Worm (Caenorhabditis elegans) whole organism, L4 larva: ENCODE measurements around the gene W08E12.6.

ENCODE experiments used
- F10B5.3 ChIP-seq: sonication (generic microtip); optimal IDR thresholded peaks from 2 replicates; lab custom pipeline; 2016; ENCODE audit warnings: mild to moderate bottlenecking, missing genetic modification characterization, missing compliant biosample characterization
- Y48G9A.11 ChIP-seq: fragments of 200-800 bp; sonication (Bioruptor generic); IDR thresholded peaks from 2 replicates; pipeline ENCODE4 v1.3.6; 2022; ENCODE audit warnings: missing genetic modification reagents, missing genetic modification characterization, missing compliant biosample characterization
- Y5F2A.4 ChIP-seq: fragments of 200-800 bp; sonication (Bioruptor generic); optimal IDR thresholded peaks from 2 replicates; lab custom pipeline; 2018; ENCODE audit warnings: mild to moderate bottlenecking, missing genetic modification characterization, missing compliant biosample characterization
- Y75B8A.6 ChIP-seq: fragments of 200-800 bp; sonication (Bioruptor generic); IDR thresholded peaks from 2 replicates; pipeline ENCODE4 v1.3.6; 2022; ENCODE audit warnings: missing genetic modification reagents, missing genetic modification characterization, missing compliant biosample characterization
- arid-1 ChIP-seq: fragments of 200-800 bp; sonication (Bioruptor generic); conservative IDR thresholded peaks from 2 replicates; pipeline ENCODE4 v1.3.6; 2022; ENCODE audit warnings: missing genetic modification reagents, missing genetic modification characterization, missing compliant biosample characterization
- attf-4 ChIP-seq: sonication (generic microtip); optimal IDR thresholded peaks from 3 replicates; lab custom pipeline; 2017; ENCODE audit warnings: missing biosample characterization, missing genetic modification characterization
- ces-1 ChIP-seq: fragments of 150-350 bp; sonication (generic microtip); optimal IDR thresholded peaks from 4 replicates; lab custom pipeline; 2014; ENCODE audit warnings: missing biosample characterization, missing genetic modification reagents, missing genetic modification characterization
- cey-2 ChIP-seq: sonication (generic microtip); optimal IDR thresholded peaks from 3 replicates; lab custom pipeline; 2017; ENCODE audit warnings: missing genetic modification characterization, mild to moderate bottlenecking, missing compliant biosample characterization, antibody characterized with exemption, borderline replicate concordance; ENCODE audit not compliant: insufficient read depth
- dmd-6 ChIP-seq: fragments of 200-800 bp; sonication (Bioruptor generic); IDR thresholded peaks from 2 replicates; pipeline ENCODE4 v1.3.6; 2022; ENCODE audit warnings: missing genetic modification reagents, missing genetic modification characterization, missing compliant biosample characterization
- dmd-8 ChIP-seq: fragments of 200-800 bp; sonication (Bioruptor generic); IDR thresholded peaks from 2 replicates; pipeline ENCODE4 v1.3.6; 2022; ENCODE audit warnings: missing genetic modification characterization, missing compliant biosample characterization
- dmd-9 ChIP-seq: fragments of 200-800 bp; sonication (Bioruptor generic); IDR thresholded peaks from 2 replicates; pipeline ENCODE4 v1.3.6; 2022; ENCODE audit warnings: missing genetic modification reagents, missing genetic modification characterization, missing compliant biosample characterization
- fkh-10 ChIP-seq: fragments of 150-350 bp; optimal IDR thresholded peaks from 2 replicates; lab custom pipeline; 2014; ENCODE audit warnings: missing biosample characterization, missing genetic modification reagents, missing genetic modification characterization
- gei-8 ChIP-seq: fragments of 200-800 bp; sonication (Bioruptor generic); optimal IDR thresholded peaks from 2 replicates; lab custom pipeline; 2018; ENCODE audit warnings: mild to moderate bottlenecking, missing genetic modification characterization, missing compliant biosample characterization
- hlh-11 ChIP-seq: fragments of 200-800 bp; sonication (Bioruptor generic); optimal IDR thresholded peaks from 2 replicates; lab custom pipeline; 2018; ENCODE audit warnings: mild to moderate bottlenecking, missing genetic modification characterization, missing compliant biosample characterization
- hlh-30 ChIP-seq: sonication (generic microtip); optimal IDR thresholded peaks from 2 replicates; lab custom pipeline; 2017; ENCODE audit warnings: antibody characterized with exemption, mild to moderate bottlenecking, missing genetic modification characterization, missing compliant biosample characterization; ENCODE audit not compliant: insufficient read depth
- lim-7 ChIP-seq: fragments of 200-800 bp; sonication (Bioruptor generic); IDR thresholded peaks from 2 replicates; pipeline ENCODE4 v1.3.6; 2022; ENCODE audit warnings: missing genetic modification characterization, missing compliant biosample characterization
- lin-15B ChIP-seq: fragments of 150-350 bp; sonication (generic microtip); optimal IDR thresholded peaks from 3 replicates; lab custom pipeline; 2014; ENCODE audit warnings: missing biosample characterization, missing genetic modification characterization
- lin-38 ChIP-seq: fragments of 200-800 bp; sonication (Bioruptor generic); IDR thresholded peaks from 2 replicates; pipeline ENCODE4 v1.3.6; 2022; ENCODE audit warnings: missing genetic modification reagents, missing genetic modification characterization, missing compliant biosample characterization
- lin-39 ChIP-seq: fragments of 150-350 bp; optimal IDR thresholded peaks from 2 replicates; lab custom pipeline; 2014; ENCODE audit warnings: missing biosample characterization, missing genetic modification reagents, missing genetic modification characterization
- lsy-2 ChIP-seq, 2 experiments: fragments of 150-350 bp in 1 of 2; sonication (generic microtip) in 1 of 2; optimal IDR thresholded peaks; 2 replicates each; lab custom pipeline; 2014 to 2017; ENCODE audit warnings: missing biosample characterization in 2 of 2, missing genetic modification characterization in 2 of 2
- madf-5 ChIP-seq, 2 experiments: fragments of 200-800 bp; sonication (Bioruptor generic); IDR thresholded peaks; 2 replicates each; pipeline ENCODE4 v1.3.6; 2022; ENCODE audit warnings: missing compliant biosample characterization in 2 of 2, missing genetic modification characterization in 2 of 2
- mdl-1 ChIP-seq, 2 experiments: fragments of 150-350 bp in 1 of 2; sonication (generic microtip) in 1 of 2; optimal IDR thresholded peaks; 2 replicates each; lab custom pipeline; 2014 to 2017; ENCODE audit warnings: missing biosample characterization in 2 of 2, missing genetic modification characterization in 2 of 2
- nhr-42 ChIP-seq: fragments of 200-800 bp; sonication (Bioruptor generic); IDR thresholded peaks from 2 replicates; pipeline ENCODE4 v1.3.6; 2022; ENCODE audit warnings: missing genetic modification characterization, missing compliant biosample characterization
- nhr-48 ChIP-seq: sonication (generic microtip); optimal IDR thresholded peaks from 2 replicates; lab custom pipeline; 2016; ENCODE audit warnings: mild to moderate bottlenecking, missing genetic modification characterization, missing compliant biosample characterization
- php-3 ChIP-seq: fragments of 200-800 bp; sonication (Bioruptor generic); IDR thresholded peaks from 2 replicates; pipeline ENCODE4 v1.3.6; 2022; ENCODE audit warnings: missing genetic modification reagents, missing genetic modification characterization, missing compliant biosample characterization
- rbr-2 ChIP-seq: sonication (generic microtip); optimal IDR thresholded peaks from 2 replicates; lab custom pipeline; 2016; ENCODE audit warnings: missing genotype, missing genetic modification characterization, missing compliant biosample characterization
- saeg-2 ChIP-seq: fragments of 200-800 bp; sonication (Bioruptor generic); IDR thresholded peaks from 2 replicates; pipeline ENCODE4 v1.3.6; 2022; ENCODE audit warnings: missing genetic modification reagents, missing genetic modification characterization, missing compliant biosample characterization
- sdz-12 ChIP-seq: fragments of 200-800 bp; sonication (Bioruptor generic); optimal IDR thresholded peaks from 2 replicates; lab custom pipeline; 2018; ENCODE audit warnings: mild to moderate bottlenecking, missing genetic modification characterization, missing compliant biosample characterization
- set-16 ChIP-seq: fragments of 200-800 bp; sonication (Bioruptor generic); IDR thresholded peaks from 2 replicates; pipeline ENCODE4 v1.3.6; 2022; ENCODE audit warnings: missing genetic modification reagents, missing genetic modification characterization, missing compliant biosample characterization
- skn-1 ChIP-seq: fragments of 150-350 bp; optimal IDR thresholded peaks from 2 replicates; lab custom pipeline; 2014; ENCODE audit warnings: missing biosample characterization, missing genetic modification characterization
- snpc-1.2 ChIP-seq: fragments of 200-800 bp; sonication (Bioruptor generic); IDR thresholded peaks from 2 replicates; pipeline ENCODE4 v1.3.6; 2022; ENCODE audit warnings: missing genetic modification reagents, missing genetic modification characterization, missing compliant biosample characterization
- tra-1 ChIP-seq: fragments of 200-800 bp; sonication (Bioruptor generic); IDR thresholded peaks from 2 replicates; pipeline ENCODE4 v1.3.6; 2022; ENCODE audit warnings: missing genetic modification reagents, missing genetic modification characterization, missing compliant biosample characterization
- zip-11 ChIP-seq: fragments of 200-800 bp; sonication (Bioruptor generic); IDR thresholded peaks from 2 replicates; pipeline ENCODE4 v1.3.6; 2022; ENCODE audit warnings: missing genetic modification characterization, missing compliant biosample characterization
- zip-2 ChIP-seq: fragments of 150-350 bp; optimal IDR thresholded peaks from 2 replicates; lab custom pipeline; 2014; ENCODE audit warnings: missing biosample characterization, missing genetic modification characterization
- ztf-11 ChIP-seq: fragments of 150-350 bp; optimal IDR thresholded peaks from 2 replicates; lab custom pipeline; 2014; ENCODE audit warnings: missing biosample characterization, missing genetic modification characterization
- ztf-7 ChIP-seq: fragments of 150-350 bp; optimal IDR thresholded peaks from 2 replicates; lab custom pipeline; 2014; ENCODE audit warnings: missing biosample characterization, missing genetic modification characterization

W08E12.6 gene

DNA sequence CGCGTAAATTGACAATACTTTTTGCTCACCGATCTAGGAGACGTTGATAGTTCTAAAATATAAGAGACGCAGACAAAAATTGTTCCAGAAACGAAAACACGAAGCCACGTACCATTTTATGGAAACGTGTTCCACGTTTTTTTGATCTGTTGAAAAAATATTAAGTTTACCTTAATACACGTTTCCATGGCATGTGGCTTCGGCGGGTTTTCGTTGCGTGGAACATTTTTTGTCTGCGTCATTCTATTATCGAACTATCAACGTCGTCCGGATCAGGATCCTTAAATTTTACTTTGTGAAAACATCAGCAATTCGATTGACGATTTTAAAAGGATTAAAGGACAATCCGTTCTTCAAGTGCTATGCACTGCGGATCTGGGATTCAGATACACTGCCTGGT lies 32.7 kb upstream of the W08E12.6 start, which contains the start of gene T26C12.2:
TSS of gene T26C12.2 (minus strand) at position 101 of the 400 bp plus-strand sequence.
- TF ChIP-seq sdz-12 (no peak), ztf-11 (no peak), mdl-1 (tag; optimal IDR thresholded peaks at IDR 0.05; lab: Kevin White, UChicago) (no peak), hlh-30 (tag; lab: Kevin White, UChicago) (no peak), dmd-6 (no peak), madf-5 (GFP tag; IDR thresholded peaks at IDR 0.05; lab: Robert Waterston, UW) (no peak), arid-1 (GFP tag; lab: Robert Waterston, UW) (no peak), fkh-10 (no peak), nhr-42 (GFP tag; lab: Robert Waterston, UW) (no peak), lsy-2 (tag; optimal IDR thresholded peaks at IDR 0.05; lab: Kevin White, UChicago) (no peak), php-3 (no peak), ztf-7 (no peak), lim-7 (GFP tag; lab: Robert Waterston, UW) (no peak), Y5F2A.4 (no peak), lin-15B (tag; lab: Kevin White, UChicago) (no peak), lin-39 (tag; lab: Kevin White, UChicago) (no peak), dmd-9 (GFP tag; lab: Robert Waterston, UW) (no peak), nhr-48 (no peak), saeg-2 (GFP tag; lab: Robert Waterston, UW) (no peak)

DNA sequence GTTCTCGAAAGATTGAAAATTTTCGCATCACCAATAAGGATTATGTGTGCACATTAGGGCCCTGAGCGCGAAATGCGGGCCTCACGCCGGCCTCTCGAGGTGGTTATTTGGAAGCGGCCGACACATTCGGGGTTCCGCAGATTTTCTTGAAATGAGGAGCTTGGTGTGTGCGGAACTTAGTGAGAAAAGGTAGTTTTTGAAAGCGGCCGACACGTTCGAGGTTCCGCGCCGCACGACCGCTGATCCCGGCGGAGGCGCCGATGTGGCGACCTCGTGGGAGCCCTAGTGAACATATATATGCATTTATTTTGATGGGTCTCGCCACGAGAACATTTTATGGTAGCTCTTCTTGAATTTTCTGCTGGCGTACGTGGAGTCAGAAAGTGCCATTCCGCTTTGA lies 31.6 kb upstream of the W08E12.6 start:
- no peak for TF ChIP-seq gei-8 (GFP tag; lab: Kevin White, UChicago)
- TF ChIP-seq Y75B8A.6 (GFP tag; lab: Robert Waterston, UW) = no peak
- no peak for TF ChIP-seq zip-11 (GFP tag; lab: Robert Waterston, UW)
- TF ChIP-seq set-16 = peak; percentile 73
- TF ChIP-seq nhr-42 (GFP tag; lab: Robert Waterston, UW) = 0 out of 2 replicates have a peak, but pooled peaks have one; percentile 12

DNA sequence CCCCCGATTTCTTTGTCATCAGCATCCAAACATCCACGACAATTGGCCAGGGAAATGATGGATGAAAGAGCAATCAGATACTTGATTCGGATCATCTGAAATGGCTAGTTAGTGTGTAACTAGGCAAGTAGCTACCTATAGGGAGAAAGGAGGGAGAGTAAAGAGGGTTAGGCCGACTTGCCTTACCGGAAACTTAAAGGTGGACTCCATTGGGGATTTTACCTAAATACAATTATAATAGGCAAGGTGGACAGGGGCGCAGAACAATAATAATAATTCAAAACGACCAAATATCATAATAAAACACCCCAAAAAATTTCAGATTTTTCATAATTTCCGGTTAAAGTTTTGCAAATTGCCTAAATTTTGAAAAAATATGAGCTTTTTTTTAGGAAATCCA lies 30.8 kb upstream of the W08E12.6 start, which contains the start of gene clec-173:
TSS of gene clec-173 (minus strand) at position 101 of the 400 bp plus-strand sequence.
- TF ChIP-seq ces-1 (no peak), hlh-11 (no peak), dmd-8 (GFP tag; lab: Robert Waterston, UW) (no peak), F10B5.3 (tag; lab: Kevin White, UChicago) (no peak), zip-2 (tag; lab: Kevin White, UChicago) (no peak)

DNA sequence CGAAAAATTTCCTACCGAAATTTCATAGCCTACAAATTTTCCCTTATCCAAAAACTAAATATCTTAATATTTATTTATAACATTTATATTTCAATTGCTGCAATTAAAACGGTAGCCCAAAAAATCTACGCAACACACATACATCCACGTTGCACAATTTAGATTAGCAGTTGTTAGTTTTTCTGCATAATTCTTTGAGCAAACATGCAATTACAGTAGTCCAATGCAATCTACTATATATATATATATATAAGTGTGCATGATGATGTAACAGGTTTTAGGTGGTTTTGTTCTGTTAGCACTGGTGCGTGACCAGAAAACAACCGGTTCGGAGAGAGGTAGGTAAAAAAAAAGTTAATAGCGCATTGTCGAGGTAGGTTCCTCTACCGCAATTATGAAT lies 27.1 kb upstream of the W08E12.6 start:
- TF ChIP-seq dmd-8 (GFP tag; lab: Robert Waterston, UW) (no peak), Y75B8A.6 (GFP tag; lab: Robert Waterston, UW) (no peak), attf-4 (tag; lab: Kevin White, UChicago) (no peak), tra-1 (GFP tag; lab: Robert Waterston, UW) (no peak), rbr-2 (tag; lab: Kevin White, UChicago) (no peak), snpc-1.2 (GFP tag; lab: Robert Waterston, UW) (no peak), nhr-42 (GFP tag; lab: Robert Waterston, UW) (no peak), Y48G9A.11 (no peak), cey-2 (no peak), php-3 (no peak), skn-1 (tag; lab: Kevin White, UChicago) (no peak), set-16 (no peak), hlh-30 (tag; lab: Kevin White, UChicago) (no peak), lin-38 (GFP tag; lab: Robert Waterston, UW) (no peak)
- TF ChIP-seq, all 104 proteins: peak for 0
